Worm (Caenorhabditis elegans) whole organism, late embryonic: Measurements from ENCODE around the gene str-20.

ENCODE experiments used
- ceh-18 ChIP-seq: sonication (generic microtip); optimal IDR thresholded peaks from 2 replicates; lab custom pipeline; 2016; ENCODE audit warnings: missing genetic modification characterization, missing compliant biosample characterization
- ceh-6 ChIP-seq: fragments of 200-800 bp; sonication (Bioruptor generic); optimal IDR thresholded peaks from 2 replicates; lab custom pipeline; 2018; ENCODE audit warnings: mild to moderate bottlenecking, missing genetic modification characterization, missing compliant biosample characterization
- lim-6 ChIP-seq: sonication (generic microtip); optimal IDR thresholded peaks from 2 replicates; lab custom pipeline; 2016; ENCODE audit warnings: missing genetic modification characterization, missing compliant biosample characterization
- pha-4 ChIP-seq: fragments of 150-350 bp; optimal IDR thresholded peaks from 2 replicates; lab custom pipeline; 2018; ENCODE audit warnings: missing biosample characterization, missing genetic modification reagents, missing genetic modification characterization
- sox-4 ChIP-seq: sonication (generic microtip); optimal IDR thresholded peaks from 2 replicates; lab custom pipeline; 2017; ENCODE audit warnings: mild to moderate bottlenecking, missing genetic modification characterization, inconsistent platforms, missing compliant biosample characterization

ce11 chrV:726573-727483 is 29.4 kb upstream of the str-20 start:
- TF ChIP-seq ceh-18 (tag; lab: Kevin White, UChicago) (no peak), ceh-6 (GFP tag; lab: Kevin White, UChicago) (no peak), lim-6 (no peak), sox-4 (tag; lab: Kevin White, UChicago) (no peak), pha-4 (tag; lab: Kevin White, UChicago) (no peak)
